Worm (Caenorhabditis elegans): ENCODE measurements around the gene algn-1.

DNA sequence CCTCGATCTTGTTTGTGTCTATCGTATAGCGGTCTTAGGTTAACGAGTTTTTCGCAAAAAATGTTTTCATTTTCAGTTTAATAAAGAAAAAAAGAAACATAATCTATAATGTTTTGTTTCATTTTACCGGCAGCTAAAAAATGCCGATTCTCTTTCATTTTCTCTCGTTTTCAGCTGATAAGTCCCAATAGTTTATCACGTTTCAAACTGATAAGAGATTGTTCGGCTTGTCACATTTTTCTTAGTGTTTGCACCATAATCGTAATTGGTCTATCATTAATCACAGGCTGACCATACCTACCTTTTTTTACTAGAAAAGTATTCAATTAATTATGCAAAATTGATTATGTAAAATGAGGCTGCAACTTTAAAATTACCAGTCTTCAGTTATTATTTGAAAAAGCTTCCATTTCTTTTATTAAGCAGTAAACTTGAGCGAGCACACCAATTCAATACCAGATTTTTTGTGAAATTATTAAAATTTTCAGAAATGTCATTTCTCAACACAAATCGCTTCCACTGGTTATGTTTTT, 35.3 kb downstream of the algn-1 start, which contains the start of gene F23F12.13:
- TF ChIP-seq lin-39 (tag; optimal IDR thresholded peaks at IDR 0.05) (no peak), mab-9 (GFP tag; IDR thresholded peaks at IDR 0.05) (no peak), grh-1 (GFP tag; IDR thresholded peaks at IDR 0.05) (no peak), zag-1 (tag; optimal IDR thresholded peaks at IDR 0.05) (no peak), tbx-2 (tag; optimal IDR thresholded peaks at IDR 0.05) (no peak), ama-1 (optimal IDR thresholded peaks at IDR 0.05) (no peak)

Data from whole organism, L1 larva.